Fruit fly (Drosophila melanogaster) whole organism, prepupa: ENCODE measurements around the gene Pmvk.

Experiments
- CG10631 ChIP-seq: fragments of 200-800 bp; sonication (Bioruptor generic); optimal IDR thresholded peaks from 2 replicates; lab custom pipeline; 2016; ENCODE audit warnings: missing biosample characterization, missing genetic modification characterization
- CG15336 ChIP-seq: fragments of 200-800 bp; sonication (Bioruptor generic); IDR thresholded peaks from 2 replicates; pipeline ENCODE4 v1.3.6; 2022; ENCODE audit warnings: missing biosample characterization, missing genetic modification characterization
- CG1621 ChIP-seq: fragments of 200-800 bp; sonication (Bioruptor generic); optimal IDR thresholded peaks from 3 replicates; lab custom pipeline; 2018; ENCODE audit warnings: missing biosample characterization, mild to moderate bottlenecking, missing genetic modification characterization
- CG31627 ChIP-seq: fragments of 200-800 bp; sonication (Bioruptor generic); optimal IDR thresholded peaks from 3 replicates; lab custom pipeline; 2016; ENCODE audit warnings: missing biosample characterization, missing genetic modification characterization
- CG34406 ChIP-seq: fragments of 200-800 bp; sonication (Bioruptor generic); optimal IDR thresholded peaks from 3 replicates; lab custom pipeline; 2016; ENCODE audit warnings: missing biosample characterization, missing genetic modification characterization
- CG4318 ChIP-seq: fragments of 200-800 bp; sonication (Bioruptor generic); optimal IDR thresholded peaks from 3 replicates; lab custom pipeline; 2017; ENCODE audit warnings: missing biosample characterization, mild to moderate bottlenecking, missing genetic modification characterization
- CG6163 ChIP-seq: fragments of 200-800 bp; sonication (Bioruptor generic); IDR thresholded peaks from 3 replicates; pipeline ENCODE4 v1.3.6; 2022; ENCODE audit warnings: missing biosample characterization, missing genetic modification characterization
- CG6792 ChIP-seq: fragments of 200-800 bp; sonication (Bioruptor generic); optimal IDR thresholded peaks from 3 replicates; lab custom pipeline; 2016; ENCODE audit warnings: missing biosample characterization, missing genetic modification characterization
- CG6808 ChIP-seq: fragments of 200-800 bp; sonication (Bioruptor generic); optimal IDR thresholded peaks from 3 replicates; lab custom pipeline; 2017; ENCODE audit warnings: missing biosample characterization, missing genetic modification characterization, mild to moderate bottlenecking, moderate library complexity, missing genetic modification reagents
- CG8119 ChIP-seq: fragments of 200-800 bp; sonication (Bioruptor generic); IDR thresholded peaks from 3 replicates; pipeline ENCODE4 v1.3.6; 2022; ENCODE audit warnings: missing biosample characterization, missing genetic modification characterization
- CG8632 ChIP-seq: fragments of 200-800 bp; sonication (Bioruptor generic); optimal IDR thresholded peaks from 3 replicates; lab custom pipeline; 2016; ENCODE audit warnings: missing biosample characterization, missing genetic modification characterization
- CG9139 ChIP-seq: fragments of 200-800 bp; sonication (Bioruptor generic); optimal IDR thresholded peaks from 3 replicates; lab custom pipeline; 2017; ENCODE audit warnings: missing biosample characterization, mild to moderate bottlenecking, missing genetic modification characterization
- Eip75B ChIP-seq: fragments of 200-800 bp; sonication (Bioruptor generic); optimal IDR thresholded peaks from 3 replicates; lab custom pipeline; 2016; ENCODE audit warnings: missing biosample characterization, missing genetic modification characterization
- Eip78C ChIP-seq: fragments of 200-800 bp; sonication (Bioruptor generic); peaks from one replicate; lab custom pipeline; 2016; ENCODE audit warnings: missing biosample characterization, missing genetic modification characterization
- Ets21C ChIP-seq: fragments of 200-800 bp; sonication (Bioruptor generic); optimal IDR thresholded peaks from 3 replicates; lab custom pipeline; 2016; ENCODE audit warnings: missing biosample characterization, missing genetic modification characterization
- Ets96B ChIP-seq: fragments of 200-800 bp; optimal IDR thresholded peaks from 2 replicates; lab custom pipeline; 2019; ENCODE audit warnings: missing biosample characterization, mild to moderate bottlenecking, missing genetic modification characterization, moderate library complexity
- Gug ChIP-seq: fragments of 200-800 bp; sonication (Bioruptor generic); IDR thresholded peaks from 2 replicates; pipeline ENCODE4 v1.3.6; 2022; ENCODE audit warnings: missing biosample characterization, missing genetic modification characterization
- Hr38 ChIP-seq: sonication (Bioruptor generic); optimal IDR thresholded peaks from 2 replicates; lab custom pipeline; 2016; ENCODE audit warnings: missing biosample characterization, missing genetic modification characterization
- Hr39 ChIP-seq: fragments of 200-800 bp; sonication (Bioruptor generic); optimal IDR thresholded peaks from 2 replicates; lab custom pipeline; 2016; ENCODE audit warnings: missing biosample characterization, missing genetic modification characterization
- OdsH ChIP-seq: fragments of 200-800 bp; sonication (Bioruptor generic); optimal IDR thresholded peaks from 3 replicates; lab custom pipeline; 2016; ENCODE audit warnings: missing biosample characterization, missing genetic modification characterization
- Smox ChIP-seq: fragments of 200-800 bp; sonication (Bioruptor generic); optimal IDR thresholded peaks from 3 replicates; lab custom pipeline; 2016; ENCODE audit warnings: missing biosample characterization, missing genetic modification characterization
- Sox102F ChIP-seq: fragments of 200-800 bp; sonication (Bioruptor generic); optimal IDR thresholded peaks from 2 replicates; lab custom pipeline; 2016; ENCODE audit warnings: missing biosample characterization, mild to moderate bottlenecking, missing genetic modification characterization
- Sox14 ChIP-seq: fragments of 200-800 bp; sonication (Bioruptor generic); optimal IDR thresholded peaks from 3 replicates; lab custom pipeline; 2016; ENCODE audit warnings: missing biosample characterization, missing genetic modification characterization
- Sox15 ChIP-seq: fragments of 200-800 bp; sonication (Bioruptor generic); optimal IDR thresholded peaks from 3 replicates; lab custom pipeline; 2016; ENCODE audit warnings: missing biosample characterization, missing genetic modification characterization
- achi ChIP-seq: fragments of 200-800 bp; sonication (Bioruptor generic); optimal IDR thresholded peaks from 3 replicates; lab custom pipeline; 2016; ENCODE audit warnings: missing biosample characterization, missing genetic modification characterization
- acj6 ChIP-seq: fragments of 200-800 bp; sonication (Bioruptor generic); optimal IDR thresholded peaks from 3 replicates; lab custom pipeline; 2016; ENCODE audit warnings: missing biosample characterization, missing genetic modification characterization
- cyc ChIP-seq: fragments of 200-800 bp; sonication (Bioruptor generic); optimal IDR thresholded peaks from 3 replicates; lab custom pipeline; 2016; ENCODE audit warnings: missing biosample characterization, missing genetic modification characterization
- dac ChIP-seq: fragments of 200-800 bp; sonication (Bioruptor generic); optimal IDR thresholded peaks from 2 replicates; lab custom pipeline; 2017; ENCODE audit warnings: missing biosample characterization, mild to moderate bottlenecking, missing genetic modification characterization
- dsx ChIP-seq: fragments of 200-800 bp; optimal IDR thresholded peaks from 3 replicates; lab custom pipeline; 2019; ENCODE audit warnings: missing biosample characterization, mild to moderate bottlenecking, missing genetic modification characterization, moderate library complexity; ENCODE audit not compliant: poor library complexity, severe bottlenecking
- eg ChIP-seq: fragments of 200-800 bp; sonication (Bioruptor generic); IDR thresholded peaks from 3 replicates; pipeline ENCODE4 v1.3.6; 2022; ENCODE audit warnings: missing biosample characterization, missing genetic modification characterization
- fd85E ChIP-seq: fragments of 200-800 bp; sonication (Bioruptor generic); optimal IDR thresholded peaks from 3 replicates; lab custom pipeline; 2016; ENCODE audit warnings: missing biosample characterization, missing genetic modification characterization
- fkh ChIP-seq: fragments of 200-800 bp; sonication (Bioruptor generic); optimal IDR thresholded peaks from 3 replicates; lab custom pipeline; 2017; ENCODE audit warnings: missing biosample characterization, mild to moderate bottlenecking, missing genetic modification characterization, moderate library complexity
- lz ChIP-seq: fragments of 200-800 bp; sonication (Bioruptor generic); optimal IDR thresholded peaks from 3 replicates; lab custom pipeline; 2016; ENCODE audit warnings: missing biosample characterization, missing genetic modification characterization
- pdm3 ChIP-seq: fragments of 200-800 bp; sonication (Bioruptor generic); optimal IDR thresholded peaks from 3 replicates; lab custom pipeline; 2016; ENCODE audit warnings: missing biosample characterization, missing genetic modification characterization
- spab ChIP-seq: fragments of 200-800 bp; sonication (Bioruptor generic); optimal IDR thresholded peaks from 2 replicates; lab custom pipeline; 2017; ENCODE audit warnings: missing biosample characterization, mild to moderate bottlenecking, missing genetic modification characterization, missing genetic modification reagents
- ss ChIP-seq, 2 experiments: fragments of 200-800 bp; sonication (Bioruptor generic); optimal IDR thresholded peaks; 2 replicates in 1 of 2; 3 replicates in 1 of 2; lab custom pipeline; 2017 to 2018; ENCODE audit warnings: mild to moderate bottlenecking in 2 of 2, missing biosample characterization in 2 of 2, missing genetic modification characterization in 2 of 2, moderate library complexity in 1 of 2
- svp ChIP-seq: fragments of 200-800 bp; sonication (Bioruptor generic); peaks from one replicate; lab custom pipeline; 2016; ENCODE audit warnings: missing biosample characterization, missing genetic modification characterization
- topi ChIP-seq: fragments of 200-800 bp; sonication (Bioruptor generic); optimal IDR thresholded peaks from 3 replicates; lab custom pipeline; 2016; ENCODE audit warnings: missing biosample characterization, missing genetic modification characterization
- vri ChIP-seq: fragments of 200-800 bp; sonication (Bioruptor generic); optimal IDR thresholded peaks from 3 replicates; lab custom pipeline; 2016; ENCODE audit warnings: missing biosample characterization, mild to moderate bottlenecking, missing genetic modification characterization

Pmvk gene

dm6 chr2L:19570806-19571254 lies 9.3 kb downstream of the Pmvk start (continued):
- TF ChIP-seq eg (GFP tag; lab: Robert Waterston, UW): peak; percentile 59; the same call in 1 of the 3 replicates

dm6 chr2L:19567305-19567898 lies 12.7 kb downstream of the Pmvk start:
- TF ChIP-seq vri (peak; percentile 7), eg (GFP tag; lab: Robert Waterston, UW) (no peak), Eip78C (GFP tag; lab: Kevin White, UChicago) (peak; percentile 25), fkh (GFP tag; lab: Kevin White, UChicago) (no peak)
- TF ChIP-seq, all 60 proteins: peak for 2

DNA sequence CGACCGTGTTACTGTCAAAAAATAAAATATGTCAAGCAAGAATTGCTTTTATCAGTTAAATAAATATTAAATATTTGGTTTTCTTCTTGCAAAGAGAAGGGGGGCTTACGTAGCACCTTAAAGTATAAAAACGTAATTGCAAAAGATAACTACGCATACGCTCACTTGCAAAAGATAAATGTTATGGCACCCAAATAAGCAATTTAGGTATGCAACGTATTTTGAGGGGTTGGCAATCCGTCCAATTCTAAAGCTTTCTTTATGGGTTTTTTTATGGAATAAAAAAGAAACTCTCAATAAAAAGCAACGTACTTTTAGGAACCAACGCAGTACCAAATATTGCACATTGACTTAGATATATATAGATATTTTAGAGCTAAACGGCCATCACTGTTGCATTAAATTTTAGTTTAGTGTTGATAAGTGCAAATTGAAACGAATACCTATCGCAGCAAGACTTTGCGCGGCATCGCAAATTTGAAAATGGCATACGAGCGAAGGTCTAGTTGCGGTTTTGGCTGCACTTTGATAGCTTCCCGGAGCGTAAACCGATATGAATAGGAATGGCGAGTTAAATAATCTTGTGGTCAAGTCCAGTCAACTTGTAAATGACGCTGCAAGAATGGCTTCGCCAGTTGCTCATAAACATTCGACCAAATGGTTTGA lies 14.8 kb downstream of the Pmvk start, which contains the start of gene CG13077:
Gene CG13077 (plus strand): TSS at position 631 of the 666 bp plus-strand sequence.
- TF ChIP-seq Hr38 (no peak), Eip78C (GFP tag; lab: Kevin White, UChicago) (peak; percentile 38), fkh (GFP tag; lab: Kevin White, UChicago) (peak; percentile 40)

- TF ChIP-seq topi: no peak
- TF ChIP-seq Sox102F (GFP tag; lab: Kevin White, UChicago): no peak
- TF ChIP-seq CG34406: no peak
- TF ChIP-seq achi (GFP tag; lab: Kevin White, UChicago): no peak
- TF ChIP-seq Hr39 (GFP tag; lab: Kevin White, UChicago): no peak
- TF ChIP-seq CG10631: no peak
- no peak for TF ChIP-seq OdsH
- no peak for TF ChIP-seq CG9139
Measured at dm6 chr2L:19563029-19563980, 16.8 kb downstream of the Pmvk start, which contains the start of gene CG13078. CG13078 (plus strand) TSS chr2L:19563930.

- no peak for TF ChIP-seq Sox14 (GFP tag; lab: Kevin White, UChicago)
- peak; percentile 37 for TF ChIP-seq achi (GFP tag; lab: Kevin White, UChicago)
- TF ChIP-seq Smox (GFP tag; lab: Kevin White, UChicago): peak; percentile 40
- TF ChIP-seq Gug (GFP tag; lab: Robert Waterston, UW): no peak
- no peak for TF ChIP-seq Hr38
- no peak for TF ChIP-seq spab (GFP tag; lab: Kevin White, UChicago)
- peak; percentile 70 for TF ChIP-seq CG6808 (GFP tag; lab: Kevin White, UChicago)
- no peak for TF ChIP-seq acj6 (GFP tag; lab: Kevin White, UChicago)
- no peak for TF ChIP-seq lz (GFP tag; lab: Kevin White, UChicago)
- peak; percentile 68 for TF ChIP-seq Eip75B
- no peak for TF ChIP-seq Ets21C (GFP tag; lab: Kevin White, UChicago)
- peak; percentile 12 for TF ChIP-seq CG6792 (GFP tag; lab: Kevin White, UChicago)
- no peak for TF ChIP-seq CG15336 (GFP tag; lab: Robert Waterston, UW)
- TF ChIP-seq CG1621: peak; percentile 69
- peak; percentile 91 for TF ChIP-seq svp (GFP tag; lab: Kevin White, UChicago)
- no peak for TF ChIP-seq Hr39 (GFP tag; lab: Kevin White, UChicago)
- TF ChIP-seq ss (GFP tag; optimal IDR thresholded peaks at IDR 0.05; lab: Kevin White, UChicago): no peak
- no peak for TF ChIP-seq Sox15
- TF ChIP-seq dac: no peak
- TF ChIP-seq Ets96B (tag; lab: Kevin White, UChicago): no peak
- TF ChIP-seq CG6163: no peak
- no peak for TF ChIP-seq CG34406
- TF ChIP-seq pdm3: no peak
- no peak for TF ChIP-seq CG31627 (GFP tag; lab: Kevin White, UChicago)
- TF ChIP-seq cyc: no peak
- no peak for TF ChIP-seq CG4318 (GFP tag; lab: Kevin White, UChicago)
- no peak for TF ChIP-seq CG8632 (GFP tag; lab: Kevin White, UChicago)
- TF ChIP-seq Eip78C (GFP tag; lab: Kevin White, UChicago): peak; percentile 71
- TF ChIP-seq eg (GFP tag; lab: Robert Waterston, UW): no peak; the same call in 2 of the 3 replicates
- TF ChIP-seq fd85E: no peak
- peak; percentile 93 for TF ChIP-seq fkh (GFP tag; lab: Kevin White, UChicago)
- TF ChIP-seq CG8119: peak; percentile 60; the same call in 2 of the 3 replicates
- no peak for TF ChIP-seq dsx (GFP tag; lab: Kevin White, UChicago)
- TF ChIP-seq vri: peak; percentile 71
Measured at dm6 chr2L:19549412-19549811, 30.7 kb downstream of the Pmvk start.
